Worm (Caenorhabditis elegans) whole organism, L1 larva: ENCODE results near the gene H20J04.6.
A peak's percentile ranks its signal among the peaks of the same experiment; 100 is the strongest.

ENCODE experiments used
- C04F5.9 ChIP-seq: sonication (generic microtip); optimal IDR thresholded peaks from 2 replicates; lab custom pipeline; 2016; ENCODE audit warnings: missing genetic modification characterization, missing compliant biosample characterization
- F16B12.6 ChIP-seq: fragments of 150-350 bp; optimal IDR thresholded peaks from 2 replicates; lab custom pipeline; 2014; ENCODE audit warnings: missing biosample characterization, missing genetic modification characterization
- alr-1 ChIP-seq: fragments of 200-800 bp; sonication (Bioruptor generic); optimal IDR thresholded peaks from 2 replicates; lab custom pipeline; 2018; ENCODE audit warnings: borderline replicate concordance, mild to moderate bottlenecking, missing genetic modification characterization, missing compliant biosample characterization
- aly-2 ChIP-seq: fragments of 150-350 bp; optimal IDR thresholded peaks from 2 replicates; lab custom pipeline; 2014; ENCODE audit warnings: missing biosample characterization, missing genetic modification characterization
- blmp-1 ChIP-seq: fragments of 150-350 bp; optimal IDR thresholded peaks from 2 replicates; lab custom pipeline; 2014; ENCODE audit warnings: missing biosample characterization, missing genetic modification characterization
- ceh-63 ChIP-seq: fragments of 200-800 bp; sonication (Bioruptor generic); optimal IDR thresholded peaks from 2 replicates; lab custom pipeline; 2018; ENCODE audit warnings: mild to moderate bottlenecking, missing genetic modification characterization, missing compliant biosample characterization
- ceh-88 ChIP-seq: fragments of 200-800 bp; sonication (Bioruptor generic); IDR thresholded peaks from 2 replicates; pipeline ENCODE4 v1.3.6; 2022; ENCODE audit warnings: missing genetic modification characterization, missing compliant biosample characterization
- dpl-1 ChIP-seq, 3 experiments: fragments of 150-350 bp in 2 of 3; sonication (generic microtip) in 1 of 3; optimal IDR thresholded peaks; 2 replicates each; lab custom pipeline; 2014 to 2017; ENCODE audit warnings: missing biosample characterization in 3 of 3, missing genetic modification characterization in 3 of 3, missing genetic modification reagents in 3 of 3
- dsc-1 ChIP-seq: sonication (generic microtip); optimal IDR thresholded peaks from 2 replicates; lab custom pipeline; 2016; ENCODE audit warnings: mild to moderate bottlenecking, missing genetic modification characterization, missing compliant biosample characterization
- efl-1 ChIP-seq, 4 experiments: fragments of 150-350 bp; optimal IDR thresholded peaks in 3 of 4; peaks in 1 of 4; 1 replicate in 1 of 4; 2 replicates in 3 of 4; lab custom pipeline; 2014; ENCODE audit warnings: missing biosample characterization in 2 of 4, missing genetic modification characterization in 2 of 4, missing genetic modification reagents in 2 of 4
- egl-27 ChIP-seq, 2 experiments: fragments of 150-350 bp in 1 of 2; sonication (generic microtip); optimal IDR thresholded peaks; 3 replicates each; lab custom pipeline; 2017 to 2018; ENCODE audit warnings: missing biosample characterization in 2 of 2, missing genetic modification characterization in 2 of 2, missing genetic modification reagents in 2 of 2
- elt-3 ChIP-seq, 6 experiments: fragments of 150-350 bp in 1 of 6; sonication (generic microtip); optimal IDR thresholded peaks; 2 replicates each; lab custom pipeline; 2017 to 2018; ENCODE audit warnings: missing biosample characterization in 6 of 6, missing genetic modification characterization in 6 of 6, inconsistent platforms in 1 of 6
- ets-5 ChIP-seq: fragments of 200-800 bp; sonication (Bioruptor generic); IDR thresholded peaks from 2 replicates; pipeline ENCODE4 v1.3.6; 2022; ENCODE audit warnings: missing genetic modification characterization, missing compliant biosample characterization
- fkh-4 ChIP-seq: sonication (generic microtip); optimal IDR thresholded peaks from 2 replicates; lab custom pipeline; 2016; ENCODE audit warnings: missing compliant biosample characterization, missing genetic modification characterization, borderline replicate concordance
- hlh-4 ChIP-seq: sonication (generic microtip); optimal IDR thresholded peaks from 2 replicates; lab custom pipeline; 2016; ENCODE audit warnings: mild to moderate bottlenecking, missing genetic modification characterization, missing compliant biosample characterization
- irx-1 ChIP-seq: sonication (generic microtip); optimal IDR thresholded peaks from 2 replicates; lab custom pipeline; 2016; ENCODE audit warnings: missing genetic modification characterization, missing compliant biosample characterization
- jun-1 ChIP-seq: fragments of 150-350 bp; optimal IDR thresholded peaks from 2 replicates; lab custom pipeline; 2014; ENCODE audit warnings: missing biosample characterization, missing genetic modification reagents, missing genetic modification characterization
- lin-14 ChIP-seq: fragments of 200-800 bp; sonication (Bioruptor generic); optimal IDR thresholded peaks from 2 replicates; lab custom pipeline; 2018; ENCODE audit warnings: mild to moderate bottlenecking, missing genetic modification characterization, moderate library complexity, missing compliant biosample characterization
- lin-15B ChIP-seq: fragments of 150-350 bp; sonication (generic microtip); optimal IDR thresholded peaks from 3 replicates; lab custom pipeline; 2014; ENCODE audit warnings: missing biosample characterization, missing genetic modification characterization
- lin-35 ChIP-seq, 2 experiments: fragments of 150-350 bp; optimal IDR thresholded peaks; 2 replicates each; lab custom pipeline; 2014; ENCODE audit warnings: missing biosample characterization in 2 of 2, missing genetic modification characterization in 2 of 2, missing genetic modification reagents in 2 of 2
- lin-39 ChIP-seq: fragments of 150-350 bp; optimal IDR thresholded peaks from 2 replicates; lab custom pipeline; 2014; ENCODE audit warnings: missing biosample characterization, missing genetic modification reagents, missing genetic modification characterization
- lsy-2 ChIP-seq, 2 experiments: fragments of 150-350 bp; optimal IDR thresholded peaks; 2 replicates each; lab custom pipeline; 2014; ENCODE audit warnings: missing biosample characterization in 2 of 2, missing genetic modification characterization in 2 of 2
- mdl-1 ChIP-seq, 2 experiments: fragments of 150-350 bp; optimal IDR thresholded peaks; 2 replicates each; lab custom pipeline; 2014 to 2017; ENCODE audit warnings: missing biosample characterization in 2 of 2, missing genetic modification characterization in 2 of 2, inconsistent platforms in 1 of 2
- mep-1 ChIP-seq: fragments of 150-350 bp; optimal IDR thresholded peaks from 2 replicates; lab custom pipeline; 2014; ENCODE audit warnings: missing biosample characterization, missing genetic modification characterization
- nhr-19 ChIP-seq: fragments of 200-800 bp; sonication (Bioruptor generic); conservative IDR thresholded peaks from 2 replicates; pipeline ENCODE4 v1.3.6; 2022; ENCODE audit warnings: missing genetic modification characterization, missing compliant biosample characterization
- nhr-71 ChIP-seq: sonication (generic microtip); optimal IDR thresholded peaks from 2 replicates; lab custom pipeline; 2016; ENCODE audit warnings: mild to moderate bottlenecking, missing genetic modification characterization, moderate library complexity, missing compliant biosample characterization
- nhr-76 ChIP-seq: sonication (generic microtip); optimal IDR thresholded peaks from 2 replicates; lab custom pipeline; 2017; ENCODE audit warnings: missing biosample characterization, missing genetic modification characterization
- nhr-90 ChIP-seq: sonication (generic microtip); optimal IDR thresholded peaks from 2 replicates; lab custom pipeline; 2016; ENCODE audit warnings: mild to moderate bottlenecking, missing genetic modification characterization, missing compliant biosample characterization; ENCODE audit not compliant: poor library complexity
- pqm-1 ChIP-seq: sonication (generic microtip); optimal IDR thresholded peaks from 3 replicates; lab custom pipeline; 2017; ENCODE audit warnings: missing biosample characterization, missing genetic modification characterization
- snu-23 ChIP-seq: sonication (generic microtip); optimal IDR thresholded peaks from 2 replicates; lab custom pipeline; 2016; ENCODE audit warnings: missing genetic modification characterization, missing compliant biosample characterization
- sox-4 ChIP-seq: sonication (generic microtip); optimal IDR thresholded peaks from 2 replicates; lab custom pipeline; 2016; ENCODE audit warnings: missing genetic modification characterization, missing compliant biosample characterization
- swsn-7 ChIP-seq: sonication (generic microtip); optimal IDR thresholded peaks from 2 replicates; lab custom pipeline; 2016; ENCODE audit warnings: missing genetic modification characterization, missing compliant biosample characterization
- tbx-2 ChIP-seq: sonication (generic microtip); optimal IDR thresholded peaks from 2 replicates; lab custom pipeline; 2016; ENCODE audit warnings: missing genetic modification characterization, missing compliant biosample characterization
- tlp-1 ChIP-seq: fragments of 150-350 bp; optimal IDR thresholded peaks from 2 replicates; lab custom pipeline; 2014; ENCODE audit warnings: missing biosample characterization, missing genetic modification characterization
- unc-130 ChIP-seq: fragments of 150-350 bp; optimal IDR thresholded peaks from 2 replicates; lab custom pipeline; 2017; ENCODE audit warnings: missing biosample characterization, missing genetic modification characterization, inconsistent platforms
- unc-30 ChIP-seq: sonication (generic microtip); optimal IDR thresholded peaks from 2 replicates; lab custom pipeline; 2017; ENCODE audit warnings: missing biosample characterization, missing genetic modification characterization
- unc-86 ChIP-seq: sonication (generic microtip); optimal IDR thresholded peaks from 2 replicates; lab custom pipeline; 2016; ENCODE audit warnings: missing genetic modification characterization, missing compliant biosample characterization
- unc-98 ChIP-seq: fragments of 200-800 bp; sonication (Bioruptor generic); IDR thresholded peaks from 2 replicates; pipeline ENCODE4 v1.3.6; 2022; ENCODE audit warnings: missing genetic modification characterization, missing compliant biosample characterization
- xbp-1 ChIP-seq: sonication (generic microtip); optimal IDR thresholded peaks from 2 replicates; lab custom pipeline; 2016; ENCODE audit warnings: missing genetic modification characterization, missing compliant biosample characterization
- zag-1 ChIP-seq: fragments of 150-350 bp; optimal IDR thresholded peaks from 2 replicates; lab custom pipeline; 2014; ENCODE audit warnings: missing biosample characterization, missing genetic modification characterization
- zip-4 ChIP-seq: fragments of 200-800 bp; sonication (Bioruptor generic); optimal IDR thresholded peaks from 2 replicates; lab custom pipeline; 2018; ENCODE audit warnings: mild to moderate bottlenecking, missing genetic modification characterization, moderate library complexity, missing compliant biosample characterization

H20J04.6 gene

ce11 chrII:4322871-4323270 lies at the start of gene H20J04.6:
TSS of gene H20J04.6 (plus strand) at chrII:4323256.
- TF ChIP-seq irx-1 (tag; lab: Kevin White, UChicago), result peak; percentile 3
- TF ChIP-seq nhr-76 (tag; lab: Kevin White, UChicago), result no peak
- peak; percentile 17 for TF ChIP-seq xbp-1 (tag; lab: Kevin White, UChicago)
- TF ChIP-seq ets-5 (GFP tag; lab: Robert Waterston, UW), result no peak
- peak; percentile 47 for TF ChIP-seq mep-1 (tag; lab: Kevin White, UChicago)
- peak; percentile 16 for TF ChIP-seq nhr-90 (tag; lab: Kevin White, UChicago)
- no peak for TF ChIP-seq jun-1
- no peak for TF ChIP-seq egl-27 (tag; optimal IDR thresholded peaks at IDR 0.05; lab: Kevin White, UChicago)
- TF ChIP-seq unc-130 (tag; lab: Kevin White, UChicago), result peak; percentile 63
- TF ChIP-seq C04F5.9, result peak; percentile 29
- TF ChIP-seq nhr-19 (GFP tag; lab: Robert Waterston, UW), result no peak
- TF ChIP-seq F16B12.6 (tag; lab: Kevin White, UChicago), result peak; percentile 88
- peak; percentile 24 to 60 (median 44) for TF ChIP-seq dpl-1 (GFP tag; optimal IDR thresholded peaks at IDR 0.05; lab: Kevin White, UChicago)
- no peak for TF ChIP-seq zip-4 (GFP tag; lab: Kevin White, UChicago)
- no peak for TF ChIP-seq tlp-1 (tag; lab: Kevin White, UChicago)
- TF ChIP-seq lin-35 (GFP tag; optimal IDR thresholded peaks at IDR 0.05; lab: Kevin White, UChicago), result peak; percentile 13 to 30
- TF ChIP-seq tbx-2, result peak; percentile 1
- no peak for TF ChIP-seq lin-14 (GFP tag; lab: Kevin White, UChicago)
- no peak for TF ChIP-seq fkh-4 (tag; lab: Kevin White, UChicago)
- TF ChIP-seq zag-1, result no peak
- peak; percentile 48 for TF ChIP-seq lsy-2 (tag; optimal IDR thresholded peaks at IDR 0.05; lab: Kevin White, UChicago)
- TF ChIP-seq blmp-1 (tag; lab: Kevin White, UChicago), result peak; percentile 30
- TF ChIP-seq swsn-7 (tag; lab: Kevin White, UChicago), result peak; percentile 34
- TF ChIP-seq dsc-1, result peak; percentile 16
- no peak for TF ChIP-seq hlh-4
- no peak for TF ChIP-seq pqm-1
- TF ChIP-seq unc-86 (tag; lab: Kevin White, UChicago), result peak; percentile 7
- peak; percentile 23 to 52 for TF ChIP-seq efl-1 (optimal IDR thresholded peaks at IDR 0.05; lab: Kevin White, UChicago)
- peak; percentile 56 to 94 for TF ChIP-seq efl-1 (GFP tag; optimal IDR thresholded peaks at IDR 0.05 in 1 of 2; lab: Kevin White, UChicago)
- no peak for TF ChIP-seq unc-30
- TF ChIP-seq ceh-88 (GFP tag; lab: Robert Waterston, UW), result no peak

DNA sequence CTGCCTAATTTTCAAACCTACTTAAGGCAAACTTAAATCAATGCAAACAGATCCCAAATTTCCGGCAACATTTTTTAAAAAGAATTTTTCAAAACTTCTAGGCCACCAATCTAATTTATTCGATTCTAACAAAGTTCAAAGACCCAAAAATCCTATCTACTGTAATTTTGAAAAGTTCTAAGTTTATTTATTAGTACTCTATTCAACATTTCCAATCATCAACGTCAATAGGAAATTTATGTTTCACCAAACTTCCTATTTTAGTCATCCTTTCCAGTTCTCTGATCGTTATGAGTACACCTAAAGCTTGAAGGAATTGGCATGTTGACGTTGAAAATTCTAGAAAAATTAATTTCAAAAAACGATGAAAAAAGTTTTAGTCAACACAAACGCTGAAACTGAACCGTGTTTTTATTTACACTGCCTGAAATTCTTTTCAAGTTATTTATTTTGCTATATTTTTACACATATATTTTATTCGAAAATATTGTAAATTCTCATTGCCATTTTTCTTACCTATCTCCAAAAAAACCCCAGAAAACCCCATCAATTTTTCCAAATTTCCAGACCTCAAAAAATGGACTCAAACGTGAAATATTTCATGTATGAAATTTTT lies 47.3 kb upstream of the H20J04.6 start, which contains the start of gene npr-42:
Gene npr-42, plus strand, starts transcription at position 566 of the 616 bp plus-strand sequence.
- TF ChIP-seq elt-3 (tag; optimal IDR thresholded peaks at IDR 0.05; lab: Kevin White, UChicago), result no peak
- no peak for TF ChIP-seq ceh-63
- TF ChIP-seq hlh-4, result no peak
- TF ChIP-seq snu-23 (GFP tag; lab: Kevin White, UChicago), result no peak
- TF ChIP-seq C04F5.9, result no peak
- no peak for TF ChIP-seq lin-39
- no peak for TF ChIP-seq dpl-1 (GFP tag; optimal IDR thresholded peaks at IDR 0.05; lab: Kevin White, UChicago)

- TF ChIP-seq C04F5.9 (no peak), irx-1 (tag; lab: Kevin White, UChicago) (no peak), unc-98 (no peak), unc-86 (tag; lab: Kevin White, UChicago) (no peak), efl-1 (optimal IDR thresholded peaks at IDR 0.05; lab: Kevin White, UChicago) (no peak), efl-1 (GFP tag; optimal IDR thresholded peaks at IDR 0.05 in 1 of 2; lab: Kevin White, UChicago) (no peak), mdl-1 (tag; optimal IDR thresholded peaks at IDR 0.05; lab: Kevin White, UChicago) (no peak), aly-2 (tag; lab: Kevin White, UChicago) (no peak), dsc-1 (no peak), nhr-71 (tag; lab: Kevin White, UChicago) (no peak), nhr-76 (tag; lab: Kevin White, UChicago) (no peak), alr-1 (tag; lab: Kevin White, UChicago) (no peak), pqm-1 (no peak), ets-5 (GFP tag; lab: Robert Waterston, UW) (no peak), lin-15B (tag; lab: Kevin White, UChicago) (no peak), lin-35 (GFP tag; optimal IDR thresholded peaks at IDR 0.05; lab: Kevin White, UChicago) (no peak), sox-4 (no peak), tbx-2 (no peak), fkh-4 (tag; lab: Kevin White, UChicago) (no peak), dpl-1 (GFP tag; optimal IDR thresholded peaks at IDR 0.05; lab: Kevin White, UChicago) (no peak)
These were observed 46.1 kb upstream of the H20J04.6 start for ce11 chrII:4276924-4277323.
